Worm (Caenorhabditis elegans): ENCODE measurements around the gene wht-4.

- no peak for TF ChIP-seq ztf-23 (GFP tag; IDR thresholded peaks at IDR 0.05)
- no peak for TF ChIP-seq tab-1 (GFP tag; IDR thresholded peaks at IDR 0.05)
- TF ChIP-seq med-1 (GFP tag; optimal IDR thresholded peaks at IDR 0.05; ENCODE audit: insufficient read depth), result no peak
- TF ChIP-seq klf-2 (GFP tag; conservative IDR thresholded peaks at IDR 0.05), result no peak
Observed at ce11 chrII:3251782-3252181, 27.0 kb upstream of the wht-4 start.
